Worm (Caenorhabditis elegans) whole organism, L4 larva: Measurements from ENCODE around the gene K08H2.4.

Experiments used
- ces-1 ChIP-seq: fragments of 150-350 bp; sonication (generic microtip); optimal IDR thresholded peaks from 4 replicates; lab custom pipeline; 2014; ENCODE audit warnings: missing biosample characterization, missing genetic modification reagents, missing genetic modification characterization
- daf-16 ChIP-seq, 3 experiments: sonication (generic microtip); optimal IDR thresholded peaks; 2 replicates each; lab custom pipeline; 2016 to 2017; ENCODE audit warnings: missing genetic modification characterization in 3 of 3, missing genetic modification reagents in 3 of 3, mild to moderate bottlenecking in 2 of 3, missing compliant biosample characterization in 2 of 3, missing biosample characterization in 1 of 3, moderate library complexity in 1 of 3
- daf-8 ChIP-seq: fragments of 200-800 bp; sonication (Bioruptor generic); IDR thresholded peaks from 2 replicates; pipeline ENCODE4 v1.3.6; 2022; ENCODE audit warnings: missing genetic modification characterization, missing compliant biosample characterization
- dmd-9 ChIP-seq: fragments of 200-800 bp; sonication (Bioruptor generic); IDR thresholded peaks from 2 replicates; pipeline ENCODE4 v1.3.6; 2022; ENCODE audit warnings: missing genetic modification reagents, missing genetic modification characterization, missing compliant biosample characterization
- fkh-10 ChIP-seq: fragments of 150-350 bp; optimal IDR thresholded peaks from 2 replicates; lab custom pipeline; 2014; ENCODE audit warnings: missing biosample characterization, missing genetic modification reagents, missing genetic modification characterization
- fos-1 ChIP-seq: fragments of 150-350 bp; optimal IDR thresholded peaks from 2 replicates; lab custom pipeline; 2014; ENCODE audit warnings: missing biosample characterization, missing genetic modification characterization
- hmg-1.1 ChIP-seq: fragments of 200-800 bp; sonication (Bioruptor generic); IDR thresholded peaks from 2 replicates; pipeline ENCODE4 v1.3.6; 2022; ENCODE audit warnings: missing genetic modification reagents, missing genetic modification characterization, missing compliant biosample characterization
- lin-29 ChIP-seq: fragments of 200-800 bp; sonication (Bioruptor generic); IDR thresholded peaks from 2 replicates; pipeline ENCODE4 v1.3.6; 2022; ENCODE audit warnings: missing genetic modification reagents, missing genetic modification characterization, missing compliant biosample characterization
- mep-1 ChIP-seq: fragments of 150-350 bp; sonication (generic microtip); optimal IDR thresholded peaks from 3 replicates; lab custom pipeline; 2014; ENCODE audit warnings: missing biosample characterization, missing genetic modification characterization
- nhr-25 ChIP-seq: sonication (generic microtip); optimal IDR thresholded peaks from 2 replicates; lab custom pipeline; 2017; ENCODE audit warnings: missing genetic modification characterization, mild to moderate bottlenecking, missing compliant biosample characterization, antibody characterized with exemption, moderate library complexity, borderline replicate concordance; ENCODE audit not compliant: insufficient read depth
- pha-4 ChIP-seq, 2 experiments: fragments of 150-350 bp in 1 of 2; fragments of 200-800 bp in 1 of 2; sonication (Bioruptor generic) in 1 of 2; IDR thresholded peaks in 1 of 2; optimal IDR thresholded peaks in 1 of 2; 2 replicates each; pipeline versions ENCODE4 v1.3.6 to Lab custom; 2014 to 2022; ENCODE audit warnings: missing genetic modification characterization in 2 of 2, missing genetic modification reagents in 2 of 2, missing biosample characterization in 1 of 2, missing compliant biosample characterization in 1 of 2
- saeg-2 ChIP-seq: fragments of 200-800 bp; sonication (Bioruptor generic); IDR thresholded peaks from 2 replicates; pipeline ENCODE4 v1.3.6; 2022; ENCODE audit warnings: missing genetic modification reagents, missing genetic modification characterization, missing compliant biosample characterization
- snpc-1.2 ChIP-seq: fragments of 200-800 bp; sonication (Bioruptor generic); IDR thresholded peaks from 2 replicates; pipeline ENCODE4 v1.3.6; 2022; ENCODE audit warnings: missing genetic modification reagents, missing genetic modification characterization, missing compliant biosample characterization

DNA sequence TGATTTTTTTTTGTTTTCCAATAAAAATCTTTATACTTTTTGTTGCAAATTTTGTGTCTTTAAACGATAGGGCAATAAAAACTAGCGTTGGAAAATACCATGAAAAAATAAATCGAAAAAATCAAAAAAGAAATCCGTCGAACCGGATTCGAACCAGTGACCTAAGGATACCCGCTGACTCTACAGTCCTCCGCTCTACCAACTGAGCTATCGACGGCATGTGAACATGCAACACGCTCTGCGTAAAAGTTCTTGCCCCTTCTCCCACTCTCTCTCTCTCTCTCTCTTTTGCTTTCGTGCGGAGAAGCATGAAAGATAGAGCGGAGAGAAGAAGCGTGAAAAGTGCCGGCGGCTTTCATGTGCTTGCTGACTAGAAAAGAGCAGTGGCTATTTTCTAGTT is 26.3 kb downstream of the K08H2.4 start:
- TF ChIP-seq nhr-25 (tag; lab: Kevin White, UChicago) (no peak), daf-8 (0 out of 2 replicates have a peak, but pooled peaks have one; percentile 58), fkh-10 (GFP tag; lab: Kevin White, UChicago) (peak; percentile 63), ces-1 (GFP tag; lab: Kevin White, UChicago) (no peak), pha-4 (GFP tag; IDR thresholded peaks at IDR 0.05; lab: Robert Waterston, UW) (peak; percentile 89), pha-4 (tag; optimal IDR thresholded peaks at IDR 0.05; lab: Kevin White, UChicago) (no peak), mep-1 (tag; lab: Kevin White, UChicago) (no peak), fos-1 (tag; lab: Kevin White, UChicago) (no peak), hmg-1.1 (GFP tag; lab: Robert Waterston, UW) (peak; percentile 96), daf-16 (GFP tag; optimal IDR thresholded peaks at IDR 0.05; lab: Kevin White, UChicago) (peak; percentile 59 to 81), daf-16 (tag; optimal IDR thresholded peaks at IDR 0.05; lab: Kevin White, UChicago) (peak; percentile 44), lin-29 (GFP tag; lab: Robert Waterston, UW) (peak; percentile 74; the same call in 1 of the 2 replicates), dmd-9 (GFP tag; lab: Robert Waterston, UW) (peak; percentile 77; the same call in 1 of the 2 replicates), saeg-2 (GFP tag; lab: Robert Waterston, UW) (peak; percentile 77), snpc-1.2 (GFP tag; lab: Robert Waterston, UW) (peak; percentile 89)
